Fruit fly (Drosophila melanogaster) whole organism, wandering third instar larva: ENCODE results near the gene CG6094.

Experiments
- Abd-B ChIP-seq: fragments of >200 bp; optimal IDR thresholded peaks from 2 replicates; lab custom pipeline; 2017; ENCODE audit warnings: missing biosample characterization, missing genetic modification characterization
- CG32264 ChIP-seq: fragments of 200-800 bp; sonication (Bioruptor generic); optimal IDR thresholded peaks from 2 replicates; lab custom pipeline; 2016; ENCODE audit warnings: missing biosample characterization, missing genetic modification characterization
- CG9705 ChIP-seq: fragments of 200-800 bp; sonication (Bioruptor generic); optimal IDR thresholded peaks from 2 replicates; lab custom pipeline; 2018; ENCODE audit warnings: missing biosample characterization, mild to moderate bottlenecking, missing genetic modification characterization
- CrebA ChIP-seq: fragments of 200-800 bp; sonication (Bioruptor generic); optimal IDR thresholded peaks from 2 replicates; lab custom pipeline; 2016; ENCODE audit warnings: missing biosample characterization, mild to moderate bottlenecking, missing genetic modification characterization, borderline replicate concordance
- Dfd ChIP-seq: fragments of >200 bp; optimal IDR thresholded peaks from 2 replicates; lab custom pipeline; 2017; ENCODE audit warnings: missing biosample characterization, missing genetic modification characterization
- Dif ChIP-seq: fragments of 200-275, 200-300 bp; sonication (Bioruptor generic); optimal IDR thresholded peaks from 2 replicates; lab custom pipeline; 2018; ENCODE audit warnings: missing biosample characterization, missing genetic modification characterization; ENCODE audit not compliant: partially characterized antibody
- GATAd ChIP-seq: sonication (Bioruptor generic); optimal IDR thresholded peaks from 2 replicates; lab custom pipeline; 2016; ENCODE audit warnings: missing biosample characterization, missing genetic modification characterization
- HLH106 ChIP-seq: fragments of 200-800 bp; optimal IDR thresholded peaks from 3 replicates; lab custom pipeline; 2019; ENCODE audit warnings: missing biosample characterization, mild to moderate bottlenecking, missing genetic modification characterization, moderate library complexity
- Hnf4 ChIP-seq: fragments of 200-800 bp; sonication (Bioruptor generic); optimal IDR thresholded peaks from 2 replicates; lab custom pipeline; 2016; ENCODE audit warnings: missing biosample characterization, mild to moderate bottlenecking, missing genetic modification characterization
- Hr78 ChIP-seq: fragments of >200 bp; optimal IDR thresholded peaks from 2 replicates; lab custom pipeline; 2017; ENCODE audit warnings: missing biosample characterization, missing genetic modification characterization
- Hr83 ChIP-seq: fragments of 200-300 bp; sonication (Bioruptor generic); optimal IDR thresholded peaks from 2 replicates; lab custom pipeline; 2016; ENCODE audit warnings: missing biosample characterization, mild to moderate bottlenecking, missing genetic modification characterization, moderate library complexity; ENCODE audit not compliant: poor library complexity, severe bottlenecking
- Jra ChIP-seq: sonication (Bioruptor generic); optimal IDR thresholded peaks from 2 replicates; lab custom pipeline; 2016; ENCODE audit warnings: missing biosample characterization, missing genetic modification characterization
- Mio ChIP-seq: sonication (Bioruptor generic); optimal IDR thresholded peaks from 2 replicates; lab custom pipeline; 2016; ENCODE audit warnings: missing biosample characterization, missing genetic modification characterization
- Myc ChIP-seq: fragments of >200 bp; optimal IDR thresholded peaks from 2 replicates; lab custom pipeline; 2017
- N ChIP-seq: fragments of >200 bp; optimal IDR thresholded peaks from 2 replicates; lab custom pipeline; 2018; ENCODE audit warnings: missing biosample characterization, missing external identifiers, missing genetic modification characterization
- OdsH ChIP-seq: fragments of 200-800 bp; sonication (Bioruptor generic); optimal IDR thresholded peaks from 2 replicates; lab custom pipeline; 2016; ENCODE audit warnings: missing biosample characterization, mild to moderate bottlenecking, missing genetic modification characterization
- Rel ChIP-seq, 2 experiments: fragments of 200-800 bp; sonication (Bioruptor generic) in 1 of 2; optimal IDR thresholded peaks; 2 replicates in 1 of 2; 3 replicates in 1 of 2; lab custom pipeline; 2016 to 2019; ENCODE audit warnings: mild to moderate bottlenecking in 2 of 2, missing biosample characterization in 2 of 2, missing genetic modification characterization in 2 of 2, moderate library complexity in 1 of 2
- Sp1 ChIP-seq: fragments of 200-800 bp; sonication (Bioruptor generic); optimal IDR thresholded peaks from 3 replicates; lab custom pipeline; 2019; ENCODE audit warnings: missing biosample characterization, mild to moderate bottlenecking, missing genetic modification characterization, moderate library complexity
- br ChIP-seq: fragments of 200-800 bp; sonication (Bioruptor generic); optimal IDR thresholded peaks from 2 replicates; lab custom pipeline; 2016; ENCODE audit warnings: missing biosample characterization, missing genetic modification characterization
- brk ChIP-seq: fragments of 200-800 bp; sonication (Bioruptor generic); optimal IDR thresholded peaks from 2 replicates; lab custom pipeline; 2016; ENCODE audit warnings: missing biosample characterization, mild to moderate bottlenecking, missing genetic modification characterization
- dl ChIP-seq, 2 experiments: fragments of 175-275, 200-275 bp in 1 of 2; fragments of 200-275 bp in 1 of 2; sonication (Bioruptor generic); optimal IDR thresholded peaks; lab custom pipeline; 2018; ENCODE audit warnings: mild to moderate bottlenecking in 2 of 2, missing biosample characterization in 2 of 2, missing genetic modification characterization in 2 of 2, moderate library complexity in 2 of 2; ENCODE audit not compliant: partially characterized antibody in 2 of 2, insufficient read depth in 1 of 2
- dmrt93B ChIP-seq: fragments of 200-800 bp; sonication (Bioruptor generic); optimal IDR thresholded peaks from 2 replicates; lab custom pipeline; 2018; ENCODE audit warnings: missing biosample characterization, mild to moderate bottlenecking, missing genetic modification characterization
- dsf ChIP-seq: sonication (Bioruptor generic); optimal IDR thresholded peaks from 2 replicates; lab custom pipeline; 2016; ENCODE audit warnings: missing biosample characterization, missing genetic modification characterization, borderline replicate concordance
- foxo ChIP-seq, 2 experiments: fragments of 200-800 bp; sonication (Bioruptor generic); optimal IDR thresholded peaks; 2 replicates in 1 of 2; 3 replicates in 1 of 2; lab custom pipeline; 2016 to 2017; ENCODE audit warnings: missing biosample characterization in 2 of 2, missing genetic modification characterization in 2 of 2
- fru ChIP-seq: fragments of 200-800 bp; sonication (Bioruptor generic); optimal IDR thresholded peaks from 3 replicates; lab custom pipeline; 2016; ENCODE audit warnings: missing biosample characterization, mild to moderate bottlenecking, missing genetic modification characterization
- h ChIP-seq: fragments of 200-800 bp; sonication (Bioruptor generic); optimal IDR thresholded peaks from 3 replicates; lab custom pipeline; 2016; ENCODE audit warnings: missing biosample characterization, mild to moderate bottlenecking, missing genetic modification characterization
- jim ChIP-seq: fragments of 175-275, 200-325 bp; sonication (Bioruptor generic); optimal IDR thresholded peaks from 2 replicates; lab custom pipeline; 2016; ENCODE audit warnings: missing biosample characterization, mild to moderate bottlenecking, missing genetic modification characterization
- lola ChIP-seq: fragments of >200 bp; optimal IDR thresholded peaks from 2 replicates; lab custom pipeline; 2017; ENCODE audit warnings: missing biosample characterization, missing genetic modification characterization
- pan ChIP-seq: fragments of >200 bp; optimal IDR thresholded peaks from 2 replicates; lab custom pipeline; 2017
- psq ChIP-seq: fragments of 200-800 bp; sonication (Bioruptor generic); optimal IDR thresholded peaks from 3 replicates; lab custom pipeline; 2017; ENCODE audit warnings: missing biosample characterization, mild to moderate bottlenecking, missing genetic modification characterization, moderate library complexity
- rgr ChIP-seq: fragments of 200-800 bp; sonication (Bioruptor generic); optimal IDR thresholded peaks from 3 replicates; lab custom pipeline; 2016; ENCODE audit warnings: missing biosample characterization, mild to moderate bottlenecking, missing genetic modification characterization
- sage ChIP-seq: fragments of 200-800 bp; sonication (Bioruptor generic); optimal IDR thresholded peaks from 2 replicates; lab custom pipeline; 2016; ENCODE audit warnings: missing biosample characterization, mild to moderate bottlenecking, missing genetic modification characterization
- sv ChIP-seq: fragments of 200-800 bp; sonication (Bioruptor generic); optimal IDR thresholded peaks from 3 replicates; lab custom pipeline; 2016; ENCODE audit warnings: missing biosample characterization, missing genetic modification characterization
- tai ChIP-seq: sonication (Bioruptor generic); optimal IDR thresholded peaks from 2 replicates; lab custom pipeline; 2016; ENCODE audit warnings: missing biosample characterization, missing genetic modification characterization
- usp ChIP-seq: fragments of >200 bp; optimal IDR thresholded peaks from 2 replicates; lab custom pipeline; 2017; ENCODE audit warnings: missing biosample characterization, missing genetic modification characterization
- woc ChIP-seq: sonication (Bioruptor generic); optimal IDR thresholded peaks from 2 replicates; lab custom pipeline; 2016; ENCODE audit warnings: missing biosample characterization, mild to moderate bottlenecking, missing genetic modification characterization

The CG6094 gene

DNA sequence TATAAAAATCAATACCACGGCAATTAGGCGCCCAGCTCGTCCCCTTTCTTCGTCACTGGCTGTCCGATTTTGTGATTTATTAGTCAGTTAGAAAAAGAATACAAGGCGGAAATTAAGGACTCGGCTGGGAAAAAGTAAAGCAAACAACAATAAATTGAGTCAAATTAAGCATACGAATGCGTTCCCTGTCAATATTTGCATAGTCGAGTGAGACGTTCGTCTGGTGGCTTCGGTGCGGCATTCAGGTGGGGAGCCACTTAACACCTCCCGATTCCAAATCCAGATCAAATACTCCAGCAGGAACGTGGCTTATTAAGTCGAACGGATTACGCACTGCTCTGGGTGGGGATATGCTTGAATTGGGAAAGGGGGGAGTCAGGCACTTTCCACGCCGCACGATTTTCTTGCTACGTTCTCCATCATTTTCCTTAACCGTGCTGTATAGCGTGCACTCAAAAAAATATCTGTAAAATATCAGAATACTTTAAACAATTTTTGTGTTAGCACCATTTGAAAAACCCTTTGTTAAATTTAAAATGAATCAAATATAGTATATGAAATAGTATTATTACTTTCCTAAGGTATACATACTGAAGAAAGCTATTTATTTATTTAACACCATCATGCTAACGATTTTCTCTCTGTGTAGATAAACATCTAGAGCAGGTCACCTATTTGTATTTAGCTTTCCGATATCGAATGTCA is 36.3 kb downstream of the CG6094 start:
- TF ChIP-seq Myc (lab: Kevin White, UChicago) (no peak), GATAd (GFP tag; lab: Kevin White, UChicago) (no peak), Dif (no peak), Rel (GFP tag; optimal IDR thresholded peaks at IDR 0.05; lab: Kevin White, UChicago) (no peak), Rel (tag; optimal IDR thresholded peaks at IDR 0.05; lab: Kevin White, UChicago) (no peak), rgr (no peak), CG32264 (GFP tag; lab: Kevin White, UChicago) (no peak), pan (no peak), sage (GFP tag; lab: Kevin White, UChicago) (no peak), Mio (GFP tag; lab: Kevin White, UChicago) (no peak), Jra (no peak), jim (GFP tag; lab: Kevin White, UChicago) (no peak), fru (GFP tag; lab: Kevin White, UChicago) (no peak), dsf (no peak), Abd-B (GFP tag; lab: Kevin White, UChicago) (no peak)
- TF ChIP-seq, all 38 proteins: peak for 0

dm6 chr2L:10543992-10544391 is 37.1 kb downstream of the CG6094 start:
- TF ChIP-seq jim (GFP tag; lab: Kevin White, UChicago): no peak

DNA sequence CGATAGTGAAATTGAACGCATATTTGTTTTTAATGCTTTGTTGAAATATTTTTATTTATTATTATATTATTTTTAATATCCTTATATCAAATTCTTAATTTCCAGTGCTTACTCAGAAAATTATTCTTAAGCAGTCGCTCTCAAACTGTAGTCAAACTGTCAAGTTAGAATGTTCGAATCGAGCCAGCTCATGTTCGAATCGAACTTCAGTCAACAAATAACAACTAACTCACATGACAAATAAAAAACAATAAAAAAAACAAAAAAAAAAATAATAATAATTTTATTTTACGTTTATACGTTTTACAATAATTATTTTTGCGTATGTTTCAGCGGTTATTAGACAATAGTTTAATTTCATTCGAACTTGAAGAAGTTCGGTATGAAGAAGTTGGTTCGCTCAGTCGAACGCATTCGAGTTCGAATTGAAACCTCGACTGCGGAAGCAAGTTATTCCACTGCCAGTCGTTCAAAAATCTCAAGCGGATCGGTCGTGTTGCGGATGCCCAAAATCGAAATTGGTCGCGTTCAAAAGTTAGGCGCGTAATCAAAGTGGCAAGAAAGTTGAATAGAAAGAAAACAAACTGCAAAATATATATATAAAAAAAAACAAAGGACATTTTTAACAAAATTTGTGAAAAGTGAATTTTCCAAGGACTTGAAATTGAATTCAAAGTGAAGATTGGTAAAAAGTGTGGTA is 37.7 kb downstream of the CG6094 start, which contains the start of gene Trim9:
Gene Trim9, plus strand, starts transcription at position 463 of the 700 bp plus-strand sequence.
- no peak for TF ChIP-seq dmrt93B (GFP tag; lab: Kevin White, UChicago)
- TF ChIP-seq Dif: no peak
- no peak for TF ChIP-seq Rel (GFP tag; optimal IDR thresholded peaks at IDR 0.05; lab: Kevin White, UChicago)
- no peak for TF ChIP-seq Rel (tag; optimal IDR thresholded peaks at IDR 0.05; lab: Kevin White, UChicago)
- no peak for TF ChIP-seq tai
- TF ChIP-seq sage (GFP tag; lab: Kevin White, UChicago): no peak
- TF ChIP-seq Myc (lab: Kevin White, UChicago): no peak
- no peak for TF ChIP-seq sv (GFP tag; lab: Kevin White, UChicago)
- TF ChIP-seq Jra: no peak
- no peak for TF ChIP-seq psq (GFP tag; lab: Kevin White, UChicago)

- TF ChIP-seq Hr78: no peak
- no peak for TF ChIP-seq woc (GFP tag; lab: Kevin White, UChicago)
- TF ChIP-seq foxo (GFP tag; optimal IDR thresholded peaks at IDR 0.05; lab: Kevin White, UChicago): no peak
- TF ChIP-seq dsf: no peak
- no peak for TF ChIP-seq Jra
- no peak for TF ChIP-seq Myc (lab: Kevin White, UChicago)
- no peak for TF ChIP-seq rgr
- TF ChIP-seq jim (GFP tag; lab: Kevin White, UChicago): no peak
- TF ChIP-seq fru (GFP tag; lab: Kevin White, UChicago): no peak
Observed at dm6 chr2L:10548814-10549423, 42.0 kb downstream of the CG6094 start.

- TF ChIP-seq brk (GFP tag; lab: Kevin White, UChicago) (no peak), OdsH (GFP tag; lab: Kevin White, UChicago) (peak; percentile 3), rgr (peak; percentile 61), h (peak; percentile 41), Hr83 (GFP tag; lab: Kevin White, UChicago) (peak; percentile 75), Dfd (GFP tag; lab: Kevin White, UChicago) (no peak), Hnf4 (GFP tag; lab: Kevin White, UChicago) (peak; percentile 54), br (peak; percentile 22), CG32264 (GFP tag; lab: Kevin White, UChicago) (no peak), usp (no peak), foxo (GFP tag; optimal IDR thresholded peaks at IDR 0.05; lab: Kevin White, UChicago) (peak in 1 of 2 experiments; percentile 12), sage (GFP tag; lab: Kevin White, UChicago) (no peak), N (no peak), psq (GFP tag; lab: Kevin White, UChicago) (no peak), dl (GFP tag; optimal IDR thresholded peaks at IDR 0.05; lab: Kevin White, UChicago; ENCODE audit: insufficient read depth in 1 of 2, partially characterized antibody in 2 of 2) (no peak), tai (peak; percentile 28), lola (GFP tag; lab: Kevin White, UChicago) (no peak), pan (no peak), CG9705 (GFP tag; lab: Kevin White, UChicago) (peak; percentile 23), Hr78 (no peak), Sp1 (GFP tag; lab: Kevin White, UChicago) (peak; percentile 22), CrebA (GFP tag; lab: Kevin White, UChicago) (no peak), Abd-B (GFP tag; lab: Kevin White, UChicago) (no peak), dsf (peak; percentile 4), dmrt93B (GFP tag; lab: Kevin White, UChicago) (no peak), jim (GFP tag; lab: Kevin White, UChicago) (no peak), Rel (GFP tag; optimal IDR thresholded peaks at IDR 0.05; lab: Kevin White, UChicago) (no peak), Rel (tag; optimal IDR thresholded peaks at IDR 0.05; lab: Kevin White, UChicago) (no peak), HLH106 (tag; lab: Kevin White, UChicago) (no peak), fru (GFP tag; lab: Kevin White, UChicago) (no peak)
Observed at dm6 chr2L:10552807-10553206, 45.9 kb downstream of the CG6094 start.
